Worm (Caenorhabditis elegans) whole organism, midembryonic: ENCODE measurements around the gene nhr-67.

Source experiments
- T22C8.4 ChIP-seq: fragments of 200-800 bp; sonication (Bioruptor generic); IDR thresholded peaks from 2 replicates; pipeline ENCODE4 v1.3.6; 2022; ENCODE audit warnings: missing genetic modification characterization, missing compliant biosample characterization
- cog-1 ChIP-seq: sonication (generic microtip); optimal IDR thresholded peaks from 2 replicates; lab custom pipeline; 2016; ENCODE audit warnings: missing genetic modification characterization, missing compliant biosample characterization
- ztf-29 ChIP-seq: fragments of 200-800 bp; sonication (Bioruptor generic); IDR thresholded peaks from 2 replicates; pipeline ENCODE4 v1.3.6; 2022; ENCODE audit warnings: missing genetic modification reagents, missing genetic modification characterization, missing compliant biosample characterization

ce11 chrIV:11125200-11125599 lies 44.3 kb upstream of the nhr-67 start:
- no peak for TF ChIP-seq cog-1 (tag; lab: Kevin White, UChicago)
- no peak for TF ChIP-seq T22C8.4 (GFP tag; lab: Robert Waterston, UW)
- TF ChIP-seq ztf-29 (GFP tag; lab: Robert Waterston, UW) = no peak
